Fruit fly (Drosophila melanogaster) whole organism, prepupa: ENCODE results near the gene TbCMF46.

Experiments used
- Blimp-1 ChIP-seq: fragments of 200-800 bp; sonication (Bioruptor generic); optimal IDR thresholded peaks from 3 replicates; lab custom pipeline; 2017; ENCODE audit warnings: missing biosample characterization, missing genetic modification characterization, mild to moderate bottlenecking, moderate library complexity, missing genetic modification reagents
- CG10631 ChIP-seq: fragments of 200-800 bp; sonication (Bioruptor generic); optimal IDR thresholded peaks from 2 replicates; lab custom pipeline; 2016; ENCODE audit warnings: missing biosample characterization, missing genetic modification characterization
- CG10669 ChIP-seq: fragments of 200-800 bp; sonication (Bioruptor generic); optimal IDR thresholded peaks from 3 replicates; lab custom pipeline; 2018; ENCODE audit warnings: missing biosample characterization, mild to moderate bottlenecking, missing genetic modification characterization, moderate library complexity
- CG11762 ChIP-seq: fragments of 200-800 bp; sonication (Bioruptor generic); optimal IDR thresholded peaks from 3 replicates; lab custom pipeline; 2016; ENCODE audit warnings: missing biosample characterization, missing genetic modification characterization; ENCODE audit not compliant: insufficient read depth
- CG11902 ChIP-seq: fragments of 200-800 bp; sonication (Bioruptor generic); optimal IDR thresholded peaks from 3 replicates; lab custom pipeline; 2016; ENCODE audit warnings: missing biosample characterization, missing genetic modification characterization
- CG15336 ChIP-seq: fragments of 200-800 bp; sonication (Bioruptor generic); IDR thresholded peaks from 2 replicates; pipeline ENCODE4 v1.3.6; 2022; ENCODE audit warnings: missing biosample characterization, missing genetic modification characterization
- CG1621 ChIP-seq: fragments of 200-800 bp; sonication (Bioruptor generic); optimal IDR thresholded peaks from 3 replicates; lab custom pipeline; 2018; ENCODE audit warnings: missing biosample characterization, mild to moderate bottlenecking, missing genetic modification characterization
- CG3032 ChIP-seq: fragments of 200-800 bp; optimal IDR thresholded peaks from 2 replicates; lab custom pipeline; 2019; ENCODE audit warnings: missing biosample characterization, mild to moderate bottlenecking, missing genetic modification characterization, moderate library complexity
- CG31627 ChIP-seq: fragments of 200-800 bp; sonication (Bioruptor generic); optimal IDR thresholded peaks from 3 replicates; lab custom pipeline; 2016; ENCODE audit warnings: missing biosample characterization, missing genetic modification characterization
- CG32006 ChIP-seq: fragments of 200-800 bp; sonication (Bioruptor generic); optimal IDR thresholded peaks from 3 replicates; lab custom pipeline; 2017; ENCODE audit warnings: missing biosample characterization, mild to moderate bottlenecking, missing genetic modification characterization
- CG3919 ChIP-seq: fragments of 200-800 bp; sonication (Bioruptor generic); optimal IDR thresholded peaks from 3 replicates; lab custom pipeline; 2016; ENCODE audit warnings: missing biosample characterization, missing genetic modification characterization
- CG6163 ChIP-seq: fragments of 200-800 bp; sonication (Bioruptor generic); IDR thresholded peaks from 3 replicates; pipeline ENCODE4 v1.3.6; 2022; ENCODE audit warnings: missing biosample characterization, missing genetic modification characterization
- CG6792 ChIP-seq: fragments of 200-800 bp; sonication (Bioruptor generic); optimal IDR thresholded peaks from 3 replicates; lab custom pipeline; 2016; ENCODE audit warnings: missing biosample characterization, missing genetic modification characterization
- CG6808 ChIP-seq: fragments of 200-800 bp; sonication (Bioruptor generic); optimal IDR thresholded peaks from 3 replicates; lab custom pipeline; 2017; ENCODE audit warnings: missing biosample characterization, missing genetic modification characterization, mild to moderate bottlenecking, moderate library complexity, missing genetic modification reagents
- CG7368 ChIP-seq: fragments of 200-800 bp; sonication (Bioruptor generic); optimal IDR thresholded peaks from 3 replicates; lab custom pipeline; 2016; ENCODE audit warnings: missing biosample characterization, missing genetic modification characterization
- CG8119 ChIP-seq: fragments of 200-800 bp; sonication (Bioruptor generic); IDR thresholded peaks from 3 replicates; pipeline ENCODE4 v1.3.6; 2022; ENCODE audit warnings: missing biosample characterization, missing genetic modification characterization
- CG8319 ChIP-seq: fragments of 200-800 bp; sonication (Bioruptor generic); optimal IDR thresholded peaks from 3 replicates; lab custom pipeline; 2016; ENCODE audit warnings: missing biosample characterization, missing genetic modification characterization
- CG8632 ChIP-seq: fragments of 200-800 bp; sonication (Bioruptor generic); optimal IDR thresholded peaks from 3 replicates; lab custom pipeline; 2016; ENCODE audit warnings: missing biosample characterization, missing genetic modification characterization
- Eip75B ChIP-seq: fragments of 200-800 bp; sonication (Bioruptor generic); optimal IDR thresholded peaks from 3 replicates; lab custom pipeline; 2016; ENCODE audit warnings: missing biosample characterization, missing genetic modification characterization
- Eip78C ChIP-seq: fragments of 200-800 bp; sonication (Bioruptor generic); peaks from one replicate; lab custom pipeline; 2016; ENCODE audit warnings: missing biosample characterization, missing genetic modification characterization
- Eip93F ChIP-seq: fragments of 200-800 bp; sonication (Bioruptor generic); optimal IDR thresholded peaks from 2 replicates; lab custom pipeline; 2016; ENCODE audit warnings: missing biosample characterization, mild to moderate bottlenecking, missing genetic modification characterization
- Ets21C ChIP-seq: fragments of 200-800 bp; sonication (Bioruptor generic); optimal IDR thresholded peaks from 3 replicates; lab custom pipeline; 2016; ENCODE audit warnings: missing biosample characterization, missing genetic modification characterization
- Hr38 ChIP-seq: sonication (Bioruptor generic); optimal IDR thresholded peaks from 2 replicates; lab custom pipeline; 2016; ENCODE audit warnings: missing biosample characterization, missing genetic modification characterization
- Hr39 ChIP-seq: fragments of 200-800 bp; sonication (Bioruptor generic); optimal IDR thresholded peaks from 2 replicates; lab custom pipeline; 2016; ENCODE audit warnings: missing biosample characterization, missing genetic modification characterization
- Met ChIP-seq: fragments of 200-800 bp; sonication (Bioruptor generic); optimal IDR thresholded peaks from 3 replicates; lab custom pipeline; 2016; ENCODE audit warnings: missing biosample characterization, missing genetic modification characterization
- OdsH ChIP-seq: fragments of 200-800 bp; sonication (Bioruptor generic); optimal IDR thresholded peaks from 3 replicates; lab custom pipeline; 2016; ENCODE audit warnings: missing biosample characterization, missing genetic modification characterization
- Smox ChIP-seq: fragments of 200-800 bp; sonication (Bioruptor generic); optimal IDR thresholded peaks from 3 replicates; lab custom pipeline; 2016; ENCODE audit warnings: missing biosample characterization, missing genetic modification characterization
- Sox14 ChIP-seq: fragments of 200-800 bp; sonication (Bioruptor generic); optimal IDR thresholded peaks from 3 replicates; lab custom pipeline; 2016; ENCODE audit warnings: missing biosample characterization, missing genetic modification characterization
- Sox15 ChIP-seq: fragments of 200-800 bp; sonication (Bioruptor generic); optimal IDR thresholded peaks from 3 replicates; lab custom pipeline; 2016; ENCODE audit warnings: missing biosample characterization, missing genetic modification characterization
- achi ChIP-seq: fragments of 200-800 bp; sonication (Bioruptor generic); optimal IDR thresholded peaks from 3 replicates; lab custom pipeline; 2016; ENCODE audit warnings: missing biosample characterization, missing genetic modification characterization
- cyc ChIP-seq: fragments of 200-800 bp; sonication (Bioruptor generic); optimal IDR thresholded peaks from 3 replicates; lab custom pipeline; 2016; ENCODE audit warnings: missing biosample characterization, missing genetic modification characterization
- dac ChIP-seq: fragments of 200-800 bp; sonication (Bioruptor generic); optimal IDR thresholded peaks from 2 replicates; lab custom pipeline; 2017; ENCODE audit warnings: missing biosample characterization, mild to moderate bottlenecking, missing genetic modification characterization
- eg ChIP-seq: fragments of 200-800 bp; sonication (Bioruptor generic); IDR thresholded peaks from 3 replicates; pipeline ENCODE4 v1.3.6; 2022; ENCODE audit warnings: missing biosample characterization, missing genetic modification characterization
- esn ChIP-seq: fragments of 200-800 bp; sonication (Bioruptor generic); optimal IDR thresholded peaks from 2 replicates; lab custom pipeline; 2016; ENCODE audit warnings: missing biosample characterization, mild to moderate bottlenecking, missing genetic modification characterization, moderate library complexity
- fd59A ChIP-seq: fragments of 200-800 bp; sonication (Bioruptor generic); optimal IDR thresholded peaks from 2 replicates; lab custom pipeline; 2017; ENCODE audit warnings: missing biosample characterization, mild to moderate bottlenecking, missing genetic modification characterization, missing genetic modification reagents
- fd85E ChIP-seq: fragments of 200-800 bp; sonication (Bioruptor generic); optimal IDR thresholded peaks from 3 replicates; lab custom pipeline; 2016; ENCODE audit warnings: missing biosample characterization, missing genetic modification characterization
- fkh ChIP-seq: fragments of 200-800 bp; sonication (Bioruptor generic); optimal IDR thresholded peaks from 3 replicates; lab custom pipeline; 2017; ENCODE audit warnings: missing biosample characterization, mild to moderate bottlenecking, missing genetic modification characterization, moderate library complexity
- lz ChIP-seq: fragments of 200-800 bp; sonication (Bioruptor generic); optimal IDR thresholded peaks from 3 replicates; lab custom pipeline; 2016; ENCODE audit warnings: missing biosample characterization, missing genetic modification characterization
- net ChIP-seq: fragments of 200-800 bp; sonication (Bioruptor generic); optimal IDR thresholded peaks from 3 replicates; lab custom pipeline; 2016; ENCODE audit warnings: missing biosample characterization, missing genetic modification characterization
- salr ChIP-seq, 2 experiments: fragments of 200-800 bp; sonication (Bioruptor generic); optimal IDR thresholded peaks; 3 replicates each; lab custom pipeline; 2016 to 2018; ENCODE audit warnings: missing biosample characterization in 2 of 2, missing genetic modification characterization in 2 of 2, mild to moderate bottlenecking in 1 of 2
- ss ChIP-seq, 2 experiments: fragments of 200-800 bp; sonication (Bioruptor generic); optimal IDR thresholded peaks; 2 replicates in 1 of 2; 3 replicates in 1 of 2; lab custom pipeline; 2017 to 2018; ENCODE audit warnings: mild to moderate bottlenecking in 2 of 2, missing biosample characterization in 2 of 2, missing genetic modification characterization in 2 of 2, moderate library complexity in 1 of 2
- svp ChIP-seq: fragments of 200-800 bp; sonication (Bioruptor generic); peaks from one replicate; lab custom pipeline; 2016; ENCODE audit warnings: missing biosample characterization, missing genetic modification characterization
- topi ChIP-seq: fragments of 200-800 bp; sonication (Bioruptor generic); optimal IDR thresholded peaks from 3 replicates; lab custom pipeline; 2016; ENCODE audit warnings: missing biosample characterization, missing genetic modification characterization

TbCMF46 gene

DNA sequence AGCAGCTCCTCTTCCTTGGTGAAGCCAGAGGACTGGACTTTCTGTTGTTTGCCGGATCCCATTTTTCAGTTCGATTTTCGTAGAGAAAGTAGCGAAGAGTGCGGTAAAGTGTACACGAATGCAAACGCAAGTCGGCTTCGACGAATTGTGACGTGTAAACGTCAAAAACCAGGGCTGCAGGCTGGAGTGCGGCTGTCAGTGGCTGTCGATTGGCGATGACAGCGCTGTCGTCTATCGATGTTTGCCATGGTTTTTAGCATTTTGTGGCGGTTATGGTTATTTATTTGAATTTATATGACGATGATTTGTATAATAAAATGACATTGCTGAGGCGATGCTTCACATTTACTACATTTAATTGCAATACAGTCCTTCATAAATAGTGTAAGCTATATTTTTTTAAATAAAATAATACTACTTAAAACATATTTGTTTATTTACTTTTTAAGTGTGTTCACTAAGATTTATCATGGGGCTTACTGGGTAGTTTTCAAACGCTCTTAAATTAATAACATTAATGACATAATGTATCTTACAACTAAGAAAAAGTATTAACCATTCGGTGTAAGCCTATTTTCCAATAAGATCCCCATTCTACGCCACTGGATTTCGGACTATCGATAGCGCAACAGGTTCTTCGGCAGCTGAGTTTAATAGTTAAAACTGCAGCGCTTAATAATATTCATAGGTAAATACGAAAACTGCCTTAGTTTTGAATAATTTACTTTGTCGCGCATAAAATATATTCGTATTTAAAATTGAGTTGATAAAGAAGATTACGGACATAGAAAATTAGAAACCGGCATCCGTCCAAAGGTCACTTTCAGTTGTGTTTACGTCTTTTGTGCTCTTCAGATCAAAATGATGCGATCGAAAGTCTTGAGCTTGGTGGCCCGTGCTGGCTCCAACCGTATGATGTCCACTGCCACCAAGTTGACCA, 6.4 kb downstream of the TbCMF46 start, which contains the start of the genes CG5885 and CG4598 (continued):
- TF ChIP-seq ss (GFP tag; optimal IDR thresholded peaks at IDR 0.05; lab: Kevin White, UChicago) (peak; percentile 83 to 86), CG32006 (GFP tag; lab: Kevin White, UChicago) (peak; percentile 73), OdsH (GFP tag; lab: Kevin White, UChicago) (peak; percentile 79), Sox14 (GFP tag; lab: Kevin White, UChicago) (peak; percentile 67), CG6792 (GFP tag; lab: Kevin White, UChicago) (peak; percentile 73), Hr39 (peak; percentile 75), topi (GFP tag; lab: Kevin White, UChicago) (peak; percentile 46), CG8119 (GFP tag; lab: Robert Waterston, UW) (peak; percentile 73), CG7368 (GFP tag; lab: Kevin White, UChicago) (peak; percentile 50), fd59A (GFP tag; lab: Kevin White, UChicago) (peak; percentile 32), CG11902 (GFP tag; lab: Kevin White, UChicago) (peak; percentile 15), achi (peak; percentile 100), salr (GFP tag; optimal IDR thresholded peaks at IDR 0.05; lab: Kevin White, UChicago) (peak in 1 of 2 experiments; percentile 79), Hr38 (GFP tag; lab: Kevin White, UChicago) (peak; percentile 7), CG10631 (GFP tag; lab: Kevin White, UChicago) (peak; percentile 84), Sox15 (GFP tag; lab: Kevin White, UChicago) (peak; percentile 56), Blimp-1 (GFP tag; lab: Kevin White, UChicago) (peak; percentile 50), eg (GFP tag; lab: Robert Waterston, UW) (peak; percentile 80), net (GFP tag; lab: Kevin White, UChicago) (peak; percentile 87), Eip75B (GFP tag; lab: Kevin White, UChicago) (peak; percentile 75), CG3032 (tag; lab: Kevin White, UChicago) (peak; percentile 63), esn (GFP tag; lab: Kevin White, UChicago) (peak; percentile 82), CG15336 (no peak; the same call in none of the 2 replicates), CG31627 (peak; percentile 57), cyc (GFP tag; lab: Kevin White, UChicago) (peak; percentile 55), Ets21C (GFP tag; lab: Kevin White, UChicago) (peak; percentile 57), CG10669 (GFP tag; lab: Kevin White, UChicago) (peak; percentile 53), Eip78C (peak; percentile 84), CG1621 (peak; percentile 21), Smox (GFP tag; lab: Kevin White, UChicago) (peak; percentile 76), fd85E (GFP tag; lab: Kevin White, UChicago) (no peak), CG6808 (GFP tag; lab: Kevin White, UChicago) (peak; percentile 79)
- TF ChIP-seq, all 60 proteins: peak for 58

DNA sequence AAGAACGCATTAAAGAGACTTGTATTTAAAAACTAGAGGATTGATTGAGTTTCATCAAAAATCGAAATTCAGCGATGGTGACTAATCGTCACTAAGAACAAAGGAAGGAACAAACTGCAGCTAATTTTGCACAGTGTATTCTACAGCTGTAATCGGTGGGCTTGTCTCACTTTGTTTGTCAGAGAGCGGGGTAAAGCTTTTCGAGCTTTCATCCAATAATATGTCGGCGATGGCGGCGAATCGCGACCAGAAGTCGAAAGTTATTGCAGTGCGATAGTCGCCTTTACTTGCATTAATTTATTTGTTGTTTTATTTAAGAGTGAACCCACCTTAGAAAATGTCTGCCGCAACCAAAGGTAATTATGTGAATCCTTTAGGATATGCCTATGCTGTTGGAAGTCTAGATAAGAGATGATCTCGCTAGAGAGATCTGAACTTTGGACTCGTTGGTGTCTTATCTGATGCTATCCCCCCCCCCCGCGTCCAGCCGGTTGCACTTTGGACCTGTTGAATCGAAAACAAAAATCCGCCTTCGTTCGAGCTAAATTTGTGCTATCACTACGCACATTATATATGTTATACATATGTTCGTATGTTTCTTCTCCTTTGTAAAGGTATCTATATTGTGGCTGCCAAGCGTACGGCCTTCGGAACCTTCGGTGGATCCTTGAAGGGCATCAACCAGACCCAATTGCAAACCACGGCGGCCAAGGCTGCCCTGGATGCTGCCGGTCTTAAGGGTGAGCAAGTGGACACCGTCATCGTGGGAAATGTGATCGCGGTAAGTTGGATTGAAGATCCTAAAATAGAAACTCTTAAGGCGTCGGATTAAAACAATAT, 9.4 kb downstream of the TbCMF46 start, which contains the start of gene yip2:
TSS of gene yip2 (plus strand) at position 243 of the 840 bp plus-strand sequence.
- peak; percentile 66 for TF ChIP-seq lz
- peak; percentile 81 for TF ChIP-seq CG8632
- TF ChIP-seq CG3032 (tag; lab: Kevin White, UChicago): peak; percentile 85
- TF ChIP-seq esn (GFP tag; lab: Kevin White, UChicago): peak; percentile 84
- TF ChIP-seq CG3919 (GFP tag; lab: Kevin White, UChicago): peak; percentile 92
- peak; percentile 99 for TF ChIP-seq CG6808 (GFP tag; lab: Kevin White, UChicago)
- TF ChIP-seq CG10669 (GFP tag; lab: Kevin White, UChicago): peak; percentile 98
- peak; percentile 91 for TF ChIP-seq Eip93F (GFP tag; lab: Kevin White, UChicago)
- peak; percentile 61 for TF ChIP-seq fkh (GFP tag; lab: Kevin White, UChicago)
- TF ChIP-seq ss (GFP tag; optimal IDR thresholded peaks at IDR 0.05; lab: Kevin White, UChicago): peak; percentile 100
- no peak for TF ChIP-seq CG11902 (GFP tag; lab: Kevin White, UChicago)
- peak; percentile 76 for TF ChIP-seq CG6163 (GFP tag; lab: Robert Waterston, UW)
- peak; percentile 93 for TF ChIP-seq CG11762
- peak; percentile 65 for TF ChIP-seq OdsH (GFP tag; lab: Kevin White, UChicago)
- peak; percentile 57 for TF ChIP-seq cyc (GFP tag; lab: Kevin White, UChicago)
- TF ChIP-seq CG8319: peak; percentile 92
- peak; percentile 96 for TF ChIP-seq Blimp-1 (GFP tag; lab: Kevin White, UChicago)
- peak; percentile 96 for TF ChIP-seq CG1621
- peak; percentile 75 for TF ChIP-seq dac (GFP tag; lab: Kevin White, UChicago)
- peak; percentile 82 for TF ChIP-seq topi (GFP tag; lab: Kevin White, UChicago)
- peak; percentile 87 for TF ChIP-seq Met
- TF ChIP-seq net (GFP tag; lab: Kevin White, UChicago): peak; percentile 98
- TF ChIP-seq Sox14 (GFP tag; lab: Kevin White, UChicago): peak; percentile 93
- TF ChIP-seq svp (GFP tag; lab: Kevin White, UChicago): peak; percentile 99
- TF ChIP-seq CG32006 (GFP tag; lab: Kevin White, UChicago): peak; percentile 80
